Worm (Caenorhabditis elegans): ENCODE results near the gene nas-18.

ce11 chrV:11372284-11372878 is 23.9 kb upstream of the nas-18 start:
- TF ChIP-seq ztf-29 (GFP tag; IDR thresholded peaks at IDR 0.05) (no peak), med-1 (GFP tag; optimal IDR thresholded peaks at IDR 0.05; ENCODE audit: insufficient read depth) (no peak), cog-1 (tag; optimal IDR thresholded peaks at IDR 0.05) (no peak), flt-1 (GFP tag; IDR thresholded peaks at IDR 0.05) (no peak), ref-1 (GFP tag; conservative IDR thresholded peaks at IDR 0.05) (no peak), klf-2 (GFP tag; conservative IDR thresholded peaks at IDR 0.05) (no peak)

Data from whole organism, midembryonic.